Fruit fly (Drosophila melanogaster): ENCODE measurements around the gene CG43815.

Gene CG43815

dm6 chr2L:3606462-3607270, 30.7 kb downstream of the CG43815 start, which contains the start of gene odd:
Gene odd, minus strand, starts transcription at chr2L:3606756.
- TF ChIP-seq noc (tag; optimal IDR thresholded peaks at IDR 0.05) = no peak

DNA sequence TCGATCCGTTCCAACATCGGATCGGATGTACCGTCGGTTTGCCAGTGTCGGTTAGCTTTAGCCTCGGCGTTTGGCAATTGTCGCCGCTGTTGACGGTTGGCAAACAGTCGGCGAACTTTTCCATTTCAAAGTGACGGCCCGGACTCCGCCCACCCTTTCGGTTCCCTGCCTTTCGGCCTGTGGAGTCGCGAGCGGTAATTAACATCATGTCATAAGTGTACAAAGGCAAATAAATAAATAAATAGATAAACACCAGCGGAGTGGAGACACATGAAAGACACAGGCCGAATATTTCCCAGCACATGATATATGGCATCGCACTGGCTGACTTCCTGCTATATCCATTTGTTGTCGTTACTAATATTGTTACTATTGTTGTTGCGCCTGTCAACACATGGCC, 32.8 kb downstream of the CG43815 start:
- no peak for TF ChIP-seq noc (tag; optimal IDR thresholded peaks at IDR 0.05)

DNA sequence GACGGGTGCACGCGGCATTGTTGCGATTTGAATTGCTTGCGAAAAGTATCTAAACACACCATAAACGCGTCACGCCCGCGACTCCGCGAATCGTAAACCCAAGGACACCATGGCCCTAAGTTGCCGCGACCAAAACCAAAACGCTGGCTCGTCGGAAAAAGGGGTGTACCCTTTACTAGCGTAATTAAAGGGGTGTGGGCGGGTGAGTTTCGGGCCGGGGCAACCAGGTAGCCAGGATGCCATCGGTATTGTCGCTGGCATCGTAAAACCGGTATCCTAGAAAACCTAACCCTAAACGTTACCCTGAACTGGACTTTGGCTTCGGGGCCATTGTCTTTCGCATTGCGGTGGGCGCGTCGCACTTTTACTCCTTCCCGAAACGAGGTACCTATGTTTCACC, 34.6 kb downstream of the CG43815 start:
- no peak for TF ChIP-seq noc (tag; optimal IDR thresholded peaks at IDR 0.05)

DNA sequence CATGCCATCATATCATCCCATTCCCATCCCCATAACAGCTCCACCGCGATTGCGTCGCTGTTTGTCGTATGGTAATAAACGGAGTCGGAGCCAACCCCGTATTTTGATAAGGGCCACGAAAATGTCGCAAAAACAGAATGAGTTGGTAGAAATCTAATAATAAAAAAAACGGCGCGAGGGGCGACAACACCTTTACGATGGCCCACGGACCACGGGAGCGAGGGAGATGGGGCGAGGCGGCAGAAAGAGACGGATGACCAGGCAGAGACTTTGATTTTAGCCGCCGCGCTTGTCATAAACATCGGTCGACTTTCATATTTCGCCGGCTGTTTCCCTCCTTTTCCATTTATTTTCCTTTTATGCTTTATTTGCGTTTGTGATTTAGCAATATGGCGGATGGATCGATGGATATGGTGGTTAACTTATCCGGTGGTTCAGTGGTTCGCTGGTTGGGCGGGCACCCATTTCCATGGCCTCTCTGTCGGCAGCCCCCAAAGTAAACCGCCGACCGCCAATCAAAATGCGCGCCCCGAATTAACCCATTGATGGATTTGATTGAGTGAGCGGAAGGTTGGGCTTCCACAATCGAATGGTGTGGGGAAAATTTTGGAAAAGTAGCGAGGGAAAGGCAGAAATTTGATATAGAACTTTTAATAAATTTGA, 35.9 kb downstream of the CG43815 start:
- TF ChIP-seq noc (tag; optimal IDR thresholded peaks at IDR 0.05) = no peak

dm6 chr2L:3615156-3615555, 39.1 kb downstream of the CG43815 start:
- TF ChIP-seq noc (tag; optimal IDR thresholded peaks at IDR 0.05) = no peak

dm6 chr2L:3618818-3619362, 42.9 kb downstream of the CG43815 start, which contains the start of gene Ugt36A1:
Gene Ugt36A1, plus strand, starts transcription at chr2L:3619097.
- no peak for TF ChIP-seq noc (tag; optimal IDR thresholded peaks at IDR 0.05)

dm6 chr2L:3621604-3622003, 45.6 kb downstream of the CG43815 start, which contains the start of gene CG15418:
Gene CG15418, minus strand, starts transcription at chr2L:3621704.
- no peak for TF ChIP-seq noc (tag; optimal IDR thresholded peaks at IDR 0.05)

DNA sequence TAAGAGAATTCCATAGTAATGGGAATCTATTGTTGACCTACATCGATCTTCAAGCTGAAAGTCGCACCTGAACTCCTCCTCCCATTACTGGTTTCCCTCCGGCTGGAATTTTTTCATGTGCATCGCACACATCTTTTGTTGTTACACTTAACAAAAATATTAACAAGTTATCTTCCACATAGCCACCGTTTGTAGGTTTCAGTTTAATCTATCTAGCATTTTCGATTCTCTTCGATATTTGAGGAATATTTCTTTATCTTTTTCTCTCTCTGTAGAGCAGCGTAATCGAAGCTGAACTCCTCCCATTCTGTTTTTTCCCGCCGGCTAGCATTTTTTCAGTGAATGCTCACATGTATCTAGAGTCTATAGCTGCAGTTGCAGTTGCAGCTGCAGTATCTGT, 48.8 kb downstream of the CG43815 start:
- no peak for TF ChIP-seq noc (tag; optimal IDR thresholded peaks at IDR 0.05)

Data from whole organism, larva.